Fruit fly (Drosophila melanogaster): Measurements from ENCODE around the gene TBC1D16.

The TBC1D16 gene

DNA sequence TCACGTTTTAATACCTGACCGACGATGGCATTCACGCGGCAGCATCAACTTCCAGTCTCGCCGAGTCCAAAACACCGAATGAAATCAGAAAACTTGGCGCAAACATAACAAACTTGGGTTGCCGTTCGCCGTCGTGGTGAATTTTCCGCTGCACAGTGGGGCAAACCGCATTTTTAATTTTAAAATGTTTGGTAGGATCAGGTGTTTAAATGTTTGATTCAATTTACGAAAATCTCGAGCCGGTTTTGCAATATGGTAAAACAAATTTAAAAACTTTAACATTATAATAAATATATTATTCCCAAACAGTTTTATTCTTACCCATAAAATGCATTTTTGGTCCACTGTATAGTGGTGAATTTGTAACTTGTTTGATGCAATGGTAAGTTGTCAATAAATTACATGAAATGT is 38.8 kb upstream of the TBC1D16 start, which contains the start of gene RluA-1 (continued):
- TF ChIP-seq Dif (GFP tag; optimal IDR thresholded peaks at IDR 0.05; ENCODE audit: partially characterized antibody) (no peak), Jra (GFP tag; optimal IDR thresholded peaks at IDR 0.05) (no peak), Mio (GFP tag; optimal IDR thresholded peaks at IDR 0.05) (peak; percentile 26), ey (GFP tag; optimal IDR thresholded peaks at IDR 0.05) (peak; percentile 74), Hr83 (GFP tag; optimal IDR thresholded peaks at IDR 0.05; ENCODE audit: poor library complexity, severe bottlenecking) (peak; percentile 35)

DNA sequence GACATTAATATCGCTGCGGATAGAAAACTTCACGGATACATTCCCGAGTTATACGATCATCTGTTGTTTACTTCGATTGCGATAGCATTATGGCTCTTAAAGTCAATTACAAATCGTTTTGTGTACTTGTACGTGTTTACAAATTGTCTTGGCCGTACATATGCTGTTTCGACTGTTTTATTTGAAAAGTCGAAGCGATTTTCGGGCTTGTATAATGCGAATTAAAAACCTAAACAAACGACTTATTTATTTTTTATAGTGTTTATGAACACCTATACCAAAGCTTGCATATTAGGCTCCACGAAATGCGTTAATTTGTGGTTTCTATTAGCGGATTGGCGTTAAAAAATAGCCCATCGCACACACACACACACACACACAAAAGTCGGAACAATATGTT is 36.8 kb upstream of the TBC1D16 start:
- TF ChIP-seq dsf (GFP tag; optimal IDR thresholded peaks at IDR 0.05; ENCODE audit: borderline replicate concordance) (no peak), br (GFP tag; optimal IDR thresholded peaks at IDR 0.05) (no peak), jim (GFP tag; optimal IDR thresholded peaks at IDR 0.05) (no peak), h (GFP tag; optimal IDR thresholded peaks at IDR 0.05) (no peak), Vsx2 (GFP tag; optimal IDR thresholded peaks at IDR 0.05; ENCODE audit: partially characterized antibody) (no peak), pan (optimal IDR thresholded peaks at IDR 0.05) (no peak), N (GFP tag; optimal IDR thresholded peaks at IDR 0.05) (no peak), CG9705 (GFP tag; optimal IDR thresholded peaks at IDR 0.05) (no peak), Sp1 (GFP tag; optimal IDR thresholded peaks at IDR 0.05) (no peak), psq (GFP tag; optimal IDR thresholded peaks at IDR 0.05) (no peak)

DNA sequence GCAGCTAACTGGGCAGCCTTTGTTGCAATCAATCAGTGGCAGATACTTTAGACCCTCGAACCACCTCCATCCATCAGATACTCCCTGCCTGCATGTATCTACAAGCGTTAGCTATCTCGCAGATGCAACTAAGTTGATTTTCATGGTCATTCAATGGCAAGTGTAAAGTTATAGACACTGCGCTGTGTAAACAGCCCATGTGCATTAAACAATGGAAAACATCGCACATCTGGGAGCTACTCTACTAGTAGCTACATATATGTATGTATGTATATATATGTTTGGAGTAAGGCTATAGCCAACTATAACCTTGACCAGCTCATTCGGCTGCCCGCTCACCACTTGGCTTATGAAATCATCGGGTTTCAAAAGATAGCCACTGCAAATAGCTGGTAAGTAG is 34.8 kb upstream of the TBC1D16 start:
- TF ChIP-seq tai (GFP tag; optimal IDR thresholded peaks at IDR 0.05) (no peak), Vsx2 (GFP tag; optimal IDR thresholded peaks at IDR 0.05; ENCODE audit: partially characterized antibody) (no peak), CrebA (GFP tag; optimal IDR thresholded peaks at IDR 0.05; ENCODE audit: borderline replicate concordance) (no peak), Hr78 (GFP tag; optimal IDR thresholded peaks at IDR 0.05) (no peak), GATAd (GFP tag; optimal IDR thresholded peaks at IDR 0.05) (no peak), jim (GFP tag; optimal IDR thresholded peaks at IDR 0.05) (no peak), CG32264 (GFP tag; optimal IDR thresholded peaks at IDR 0.05) (no peak)

DNA sequence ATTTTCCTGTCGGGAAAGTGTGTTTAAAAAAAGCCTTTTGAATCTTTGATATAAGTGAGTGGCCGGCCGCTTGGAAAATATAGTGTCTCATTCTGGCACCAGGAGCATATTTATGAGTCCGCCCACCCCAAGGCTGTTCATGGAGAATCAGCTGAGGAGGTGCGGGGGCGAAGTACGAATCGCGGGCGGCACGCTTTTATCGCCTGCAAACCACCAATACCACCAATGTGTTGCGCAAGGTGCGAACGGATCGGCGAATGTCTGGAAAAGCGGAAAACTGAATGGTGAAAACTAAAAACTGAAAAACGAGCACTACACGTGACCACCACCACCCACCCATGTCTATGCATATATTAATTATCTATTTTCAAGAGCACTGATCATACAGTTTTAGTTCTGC is 33.5 kb upstream of the TBC1D16 start:
- TF ChIP-seq Sp1 (GFP tag; optimal IDR thresholded peaks at IDR 0.05) (no peak), tai (GFP tag; optimal IDR thresholded peaks at IDR 0.05) (no peak), psq (GFP tag; optimal IDR thresholded peaks at IDR 0.05) (no peak), sv (GFP tag; optimal IDR thresholded peaks at IDR 0.05) (no peak), Dif (GFP tag; optimal IDR thresholded peaks at IDR 0.05; ENCODE audit: partially characterized antibody) (no peak), h (GFP tag; optimal IDR thresholded peaks at IDR 0.05) (no peak), lola (GFP tag; optimal IDR thresholded peaks at IDR 0.05) (no peak), GATAd (GFP tag; optimal IDR thresholded peaks at IDR 0.05) (no peak)

DNA sequence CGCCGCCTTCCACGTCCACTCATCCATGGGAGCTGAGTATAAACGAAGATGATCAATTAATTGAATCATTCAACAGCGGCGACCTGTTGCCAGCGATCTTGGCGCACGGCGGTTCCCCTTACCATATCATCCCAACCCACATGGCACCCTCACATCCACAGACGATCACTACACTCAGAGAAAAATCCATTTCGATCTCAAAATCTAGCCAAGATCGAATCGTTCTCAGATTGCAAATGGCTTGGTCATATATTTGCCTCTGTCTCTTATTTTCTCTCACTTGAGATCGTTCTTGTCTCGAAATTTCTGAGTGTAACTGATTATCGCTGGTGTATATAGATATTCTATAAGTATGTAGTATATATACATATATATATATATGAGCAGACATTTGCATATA is 32.9 kb upstream of the TBC1D16 start:
- TF ChIP-seq Dif (GFP tag; optimal IDR thresholded peaks at IDR 0.05; ENCODE audit: partially characterized antibody), result no peak
- TF ChIP-seq Dfd (GFP tag; optimal IDR thresholded peaks at IDR 0.05), result no peak
- no peak for TF ChIP-seq dl (GFP tag; optimal IDR thresholded peaks at IDR 0.05; ENCODE audit: insufficient read depth in 1 of 2, partially characterized antibody in 2 of 2)
- no peak for TF ChIP-seq Myc (optimal IDR thresholded peaks at IDR 0.05)
- TF ChIP-seq sv (GFP tag; optimal IDR thresholded peaks at IDR 0.05), result peak; percentile 22
- no peak for TF ChIP-seq Mio (GFP tag; optimal IDR thresholded peaks at IDR 0.05)
- peak; percentile 24 for TF ChIP-seq dmrt93B (GFP tag; optimal IDR thresholded peaks at IDR 0.05)
- peak; percentile 36 for TF ChIP-seq rgr (GFP tag; optimal IDR thresholded peaks at IDR 0.05)
- TF ChIP-seq sage (GFP tag; optimal IDR thresholded peaks at IDR 0.05), result no peak
- no peak for TF ChIP-seq usp (GFP tag; optimal IDR thresholded peaks at IDR 0.05)
- no peak for TF ChIP-seq lola (GFP tag; optimal IDR thresholded peaks at IDR 0.05)
- no peak for TF ChIP-seq Rel (GFP tag; optimal IDR thresholded peaks at IDR 0.05)
- no peak for TF ChIP-seq Rel (tag; optimal IDR thresholded peaks at IDR 0.05)
- no peak for TF ChIP-seq jim (GFP tag; optimal IDR thresholded peaks at IDR 0.05)
- TF ChIP-seq ey (GFP tag; optimal IDR thresholded peaks at IDR 0.05), result no peak
- TF ChIP-seq br (GFP tag; optimal IDR thresholded peaks at IDR 0.05), result no peak
- no peak for TF ChIP-seq CG9705 (GFP tag; optimal IDR thresholded peaks at IDR 0.05)
- TF ChIP-seq Abd-B (GFP tag; optimal IDR thresholded peaks at IDR 0.05), result no peak
- TF ChIP-seq h (GFP tag; optimal IDR thresholded peaks at IDR 0.05), result peak; percentile 55
- no peak for TF ChIP-seq brk (GFP tag; optimal IDR thresholded peaks at IDR 0.05)
- TF ChIP-seq tai (GFP tag; optimal IDR thresholded peaks at IDR 0.05), result no peak
- TF ChIP-seq foxo (GFP tag; optimal IDR thresholded peaks at IDR 0.05), result peak in 1 of 2 experiments; percentile 45
- TF ChIP-seq HLH106 (tag; optimal IDR thresholded peaks at IDR 0.05), result peak; percentile 54
- TF ChIP-seq psq (GFP tag; optimal IDR thresholded peaks at IDR 0.05), result no peak
- no peak for TF ChIP-seq Sp1 (GFP tag; optimal IDR thresholded peaks at IDR 0.05)
- no peak for TF ChIP-seq Hr78 (GFP tag; optimal IDR thresholded peaks at IDR 0.05)
- TF ChIP-seq GATAd (GFP tag; optimal IDR thresholded peaks at IDR 0.05), result no peak
- TF ChIP-seq CG32264 (GFP tag; optimal IDR thresholded peaks at IDR 0.05), result no peak
- peak; percentile 2 for TF ChIP-seq fru (GFP tag; optimal IDR thresholded peaks at IDR 0.05)

Measured in whole organism, wandering third instar larva.